Worm (Caenorhabditis elegans) whole organism, mixed stage, embryonic: Measurements from ENCODE around the gene K05F1.14.
A peak's percentile ranks its signal among the peaks of the same experiment; 100 is the strongest.

Experiments used
- bed-3 ChIP-seq: fragments of 200-800 bp; sonication (Bioruptor generic); optimal IDR thresholded peaks from 3 replicates; lab custom pipeline; 2018; ENCODE audit warnings: mild to moderate bottlenecking, missing genetic modification characterization, moderate library complexity, missing compliant biosample characterization
- blmp-1 ChIP-seq: fragments of 150-350 bp; optimal IDR thresholded peaks from 2 replicates; lab custom pipeline; 2014; ENCODE audit warnings: missing biosample characterization, missing genetic modification characterization
- ceh-39 ChIP-seq: fragments of 150-350 bp; optimal IDR thresholded peaks from 2 replicates; lab custom pipeline; 2014; ENCODE audit warnings: missing biosample characterization, missing genetic modification characterization
- ces-1 ChIP-seq: fragments of 150-350 bp; optimal IDR thresholded peaks from 2 replicates; lab custom pipeline; 2014; ENCODE audit warnings: missing biosample characterization, missing genetic modification reagents, missing genetic modification characterization
- cnd-1 ChIP-seq: fragments of 200-800 bp; sonication (Bioruptor generic); optimal IDR thresholded peaks from 2 replicates; lab custom pipeline; 2018; ENCODE audit warnings: mild to moderate bottlenecking, missing genetic modification characterization, missing compliant biosample characterization
- elt-3 ChIP-seq: fragments of 150-350 bp; optimal IDR thresholded peaks from 2 replicates; lab custom pipeline; 2014; ENCODE audit warnings: missing biosample characterization, missing genetic modification characterization
- flh-1 ChIP-seq: fragments of 200-800 bp; sonication (Bioruptor generic); optimal IDR thresholded peaks from 2 replicates; lab custom pipeline; 2018; ENCODE audit warnings: mild to moderate bottlenecking, missing genetic modification characterization, moderate library complexity, missing compliant biosample characterization
- lin-13 ChIP-seq: fragments of 150-350 bp; optimal IDR thresholded peaks from 2 replicates; lab custom pipeline; 2014; ENCODE audit warnings: missing biosample characterization, missing genetic modification characterization
- mls-2 ChIP-seq: sonication (generic microtip); optimal IDR thresholded peaks from 2 replicates; lab custom pipeline; 2016; ENCODE audit warnings: mild to moderate bottlenecking, missing genetic modification characterization, moderate library complexity, missing compliant biosample characterization
- nhr-12 ChIP-seq: fragments of 150-350 bp; optimal IDR thresholded peaks from 2 replicates; lab custom pipeline; 2014; ENCODE audit warnings: missing biosample characterization, missing genetic modification characterization
- nhr-2 ChIP-seq: fragments of 150-350 bp; optimal IDR thresholded peaks from 2 replicates; lab custom pipeline; 2014; ENCODE audit warnings: missing biosample characterization, missing genetic modification characterization
- nhr-28 ChIP-seq: fragments of 150-350 bp; optimal IDR thresholded peaks from 2 replicates; lab custom pipeline; 2014; ENCODE audit warnings: missing biosample characterization, missing genetic modification characterization
- nhr-76 ChIP-seq: sonication (generic microtip); optimal IDR thresholded peaks from 2 replicates; lab custom pipeline; 2017; ENCODE audit warnings: missing biosample characterization, missing genetic modification characterization
- pha-4 ChIP-seq: fragments of 150-350 bp; optimal IDR thresholded peaks from 2 replicates; lab custom pipeline; 2018; ENCODE audit warnings: missing biosample characterization, missing genetic modification reagents, missing genetic modification characterization
- sptf-1 ChIP-seq: sonication (generic microtip); optimal IDR thresholded peaks from 2 replicates; lab custom pipeline; 2017; ENCODE audit warnings: mild to moderate bottlenecking, missing genetic modification characterization, moderate library complexity, missing compliant biosample characterization
- tbx-8 ChIP-seq: fragments of 200-800 bp; sonication (Bioruptor generic); optimal IDR thresholded peaks from 2 replicates; lab custom pipeline; 2018; ENCODE audit warnings: mild to moderate bottlenecking, missing genetic modification characterization, moderate library complexity, missing compliant biosample characterization
- unc-120 ChIP-seq: sonication (generic microtip); optimal IDR thresholded peaks from 2 replicates; lab custom pipeline; 2017; ENCODE audit warnings: missing genetic modification characterization, missing compliant biosample characterization; ENCODE audit not compliant: poor library complexity, severe bottlenecking
- unc-39 ChIP-seq: fragments of 150-350 bp; optimal IDR thresholded peaks from 2 replicates; lab custom pipeline; 2014; ENCODE audit warnings: missing biosample characterization, missing genetic modification characterization
- unc-62 ChIP-seq: fragments of 150-350 bp; optimal IDR thresholded peaks from 2 replicates; lab custom pipeline; 2014; ENCODE audit warnings: missing biosample characterization, missing genetic modification reagents, missing genetic modification characterization
- zip-8 ChIP-seq: fragments of 150-350 bp; optimal IDR thresholded peaks from 2 replicates; lab custom pipeline; 2014; ENCODE audit warnings: missing biosample characterization, missing genetic modification characterization
- ztf-11 ChIP-seq: fragments of 150-350 bp; optimal IDR thresholded peaks from 2 replicates; lab custom pipeline; 2014; ENCODE audit warnings: missing biosample characterization, missing genetic modification characterization

The K05F1.14 gene

ce11 chrII:5747312-5747711, 45.1 kb downstream of the K05F1.14 start:
- TF ChIP-seq flh-1 (GFP tag; lab: Kevin White, UChicago) (no peak), mls-2 (tag; lab: Kevin White, UChicago) (no peak), sptf-1 (tag; lab: Kevin White, UChicago) (no peak), nhr-28 (no peak), blmp-1 (no peak), nhr-2 (tag; lab: Kevin White, UChicago) (no peak)

ce11 chrII:5745088-5745487, 47.3 kb downstream of the K05F1.14 start, which contains the start of gene F10C1.9:
Gene F10C1.9 (minus strand): TSS chrII:5745284.
- TF ChIP-seq ceh-39 (tag; lab: Kevin White, UChicago): no peak
- peak; percentile 88 for TF ChIP-seq nhr-2 (tag; lab: Kevin White, UChicago)
- peak; percentile 95 for TF ChIP-seq zip-8 (tag; lab: Kevin White, UChicago)

- no peak for TF ChIP-seq ztf-11 (tag; lab: Kevin White, UChicago)
- TF ChIP-seq elt-3: no peak
- no peak for TF ChIP-seq lin-13 (tag; lab: Kevin White, UChicago)
- no peak for TF ChIP-seq unc-62 (GFP tag; lab: Kevin White, UChicago)
- TF ChIP-seq bed-3 (GFP tag; lab: Kevin White, UChicago): no peak
- TF ChIP-seq blmp-1: no peak
- TF ChIP-seq flh-1 (GFP tag; lab: Kevin White, UChicago): no peak
- TF ChIP-seq tbx-8 (GFP tag; lab: Kevin White, UChicago): no peak
- no peak for TF ChIP-seq nhr-76 (tag; lab: Kevin White, UChicago)
- no peak for TF ChIP-seq unc-120 (tag; lab: Kevin White, UChicago)
- no peak for TF ChIP-seq ces-1 (GFP tag; lab: Kevin White, UChicago)
- no peak for TF ChIP-seq unc-39 (tag; lab: Kevin White, UChicago)
These were observed 48.0 kb downstream of the K05F1.14 start for ce11 chrII:5744342-5744741.

- TF ChIP-seq cnd-1 (no peak), nhr-12 (tag; lab: Kevin White, UChicago) (no peak), lin-13 (tag; lab: Kevin White, UChicago) (no peak), tbx-8 (GFP tag; lab: Kevin White, UChicago) (no peak), pha-4 (tag; lab: Kevin White, UChicago) (no peak), unc-62 (GFP tag; lab: Kevin White, UChicago) (no peak)
These were observed 49.6 kb downstream of the K05F1.14 start for ce11 chrII:5742767-5743166.
